Worm (Caenorhabditis elegans): ENCODE results near the gene T22G5.3.

DNA sequence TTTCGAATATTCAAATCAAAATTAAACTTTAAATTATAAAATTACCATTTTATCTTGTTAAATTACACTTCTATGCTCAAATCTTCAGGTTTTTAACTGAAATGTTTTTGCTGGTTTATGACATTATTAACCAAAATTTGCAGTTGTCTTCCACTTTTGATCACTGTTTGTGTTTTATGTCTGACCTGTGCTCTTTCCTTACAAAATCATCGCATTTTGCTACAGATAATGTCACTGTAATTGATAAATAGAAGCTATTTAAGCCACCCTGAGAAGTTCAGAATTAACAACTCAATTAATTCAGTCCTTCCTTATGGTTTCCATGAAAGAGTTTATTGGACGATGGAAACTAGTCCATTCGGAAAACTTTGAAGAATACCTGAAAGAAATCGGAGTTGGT, 9.8 kb downstream of the T22G5.3 start, which contains the start of gene lbp-8:
- TF ChIP-seq fkh-10 (GFP tag; optimal IDR thresholded peaks at IDR 0.05) (no peak), nhr-11 (tag; optimal IDR thresholded peaks at IDR 0.05) (no peak), skn-1 (tag; optimal IDR thresholded peaks at IDR 0.05) (no peak), nhr-77 (tag; optimal IDR thresholded peaks at IDR 0.05) (no peak), ceh-28 (tag; optimal IDR thresholded peaks at IDR 0.05) (no peak), nhr-10 (tag; optimal IDR thresholded peaks at IDR 0.05) (no peak), ama-1 (optimal IDR thresholded peaks at IDR 0.05) (no peak), mep-1 (tag; optimal IDR thresholded peaks at IDR 0.05) (no peak), T26A8.4 (GFP tag; IDR thresholded peaks at IDR 0.05) (no peak), F26F4.8 (GFP tag; conservative IDR thresholded peaks at IDR 0.05) (no peak), snpc-1.2 (GFP tag; IDR thresholded peaks at IDR 0.05) (no peak), unc-130 (GFP tag; optimal IDR thresholded peaks at IDR 0.05) (no peak)
